Worm (Caenorhabditis elegans) whole organism, early embryonic: ENCODE measurements around the gene srt-74.
"Not testable (repeated sequence)": the region's sequence is repeated elsewhere in the genome, so short reads cannot be mapped to it uniquely, and the experiment has no call there.

Experiments
- B0310.2 ChIP-seq: sonication (generic microtip); optimal IDR thresholded peaks from 2 replicates; lab custom pipeline; 2016; ENCODE audit warnings: mild to moderate bottlenecking, missing genetic modification characterization, missing compliant biosample characterization
- F13C5.2 ChIP-seq: sonication (generic microtip); optimal IDR thresholded peaks from 2 replicates; lab custom pipeline; 2017; ENCODE audit warnings: mild to moderate bottlenecking, missing genetic modification characterization, inconsistent platforms, missing compliant biosample characterization
- aly-1 ChIP-seq: sonication (generic microtip); optimal IDR thresholded peaks from 2 replicates; lab custom pipeline; 2016; ENCODE audit warnings: missing genetic modification characterization, missing compliant biosample characterization
- ama-1 ChIP-seq: fragments of 150-350 bp; optimal IDR thresholded peaks from 2 replicates; lab custom pipeline; 2014
- ceh-36 ChIP-seq: sonication (generic microtip); optimal IDR thresholded peaks from 2 replicates; lab custom pipeline; 2016; ENCODE audit warnings: missing genetic modification characterization, inconsistent platforms, missing compliant biosample characterization
- ets-7 ChIP-seq: sonication (generic microtip); optimal IDR thresholded peaks from 2 replicates; lab custom pipeline; 2016; ENCODE audit warnings: missing genotype, missing genetic modification characterization, missing compliant biosample characterization
- flt-1 ChIP-seq: fragments of 200-800 bp; sonication (Bioruptor generic); IDR thresholded peaks from 2 replicates; pipeline ENCODE4 v1.3.6; 2022; ENCODE audit warnings: missing genetic modification characterization, missing compliant biosample characterization
- hmbx-1 ChIP-seq: sonication (generic microtip); optimal IDR thresholded peaks from 2 replicates; lab custom pipeline; 2016; ENCODE audit warnings: mild to moderate bottlenecking, missing genetic modification characterization, missing compliant biosample characterization
- hmg-4 ChIP-seq: fragments of 200-800 bp; sonication (Bioruptor generic); optimal IDR thresholded peaks from 2 replicates; lab custom pipeline; 2018; ENCODE audit warnings: mild to moderate bottlenecking, missing genetic modification characterization, missing compliant biosample characterization
- pes-1 ChIP-seq: fragments of 200-800 bp; sonication (Bioruptor generic); IDR thresholded peaks from 2 replicates; pipeline ENCODE4 v1.3.6; 2022; ENCODE audit warnings: missing genetic modification reagents, missing genetic modification characterization, missing compliant biosample characterization
- scrt-1 ChIP-seq: fragments of 200-800 bp; sonication (Bioruptor generic); IDR thresholded peaks from 2 replicates; pipeline ENCODE4 v1.3.6; 2022; ENCODE audit warnings: missing genetic modification characterization, missing compliant biosample characterization
- tbx-11 ChIP-seq: fragments of 200-800 bp; sonication (Bioruptor generic); IDR thresholded peaks from 2 replicates; pipeline ENCODE4 v1.3.6; 2022; ENCODE audit warnings: missing genetic modification characterization, missing compliant biosample characterization
- tra-4 ChIP-seq: sonication (generic microtip); optimal IDR thresholded peaks from 2 replicates; lab custom pipeline; 2017; ENCODE audit warnings: missing genetic modification characterization, missing compliant biosample characterization

ce11 chrV:14309632-14310031 lies 27.5 kb upstream of the srt-74 start, which contains the start of gene F14D7.14:
- TF ChIP-seq ama-1 (lab: Kevin White, UChicago); ceh-36 (tag; lab: Kevin White, UChicago); pes-1 (GFP tag; lab: Robert Waterston, UW); tra-4 (tag; lab: Kevin White, UChicago); scrt-1 (GFP tag; lab: Robert Waterston, UW); hmg-4; tbx-11; flt-1 (GFP tag; lab: Robert Waterston, UW); B0310.2 (tag; lab: Kevin White, UChicago); hmbx-1 (tag; lab: Kevin White, UChicago); F13C5.2 (tag; lab: Kevin White, UChicago); aly-1; ets-7 (tag; lab: Kevin White, UChicago): not testable (repeated sequence)
